Fruit fly (Drosophila melanogaster) whole organism, prepupa: ENCODE results near the gene CG14642.
A peak's percentile ranks its signal among the peaks of the same experiment; 100 is the strongest.

Experiments
- CG10631 ChIP-seq: fragments of 200-800 bp; sonication (Bioruptor generic); optimal IDR thresholded peaks from 2 replicates; lab custom pipeline; 2016; ENCODE audit warnings: missing biosample characterization, missing genetic modification characterization
- CG15336 ChIP-seq: fragments of 200-800 bp; sonication (Bioruptor generic); IDR thresholded peaks from 2 replicates; pipeline ENCODE4 v1.3.6; 2022; ENCODE audit warnings: missing biosample characterization, missing genetic modification characterization
- CG3032 ChIP-seq: fragments of 200-800 bp; optimal IDR thresholded peaks from 2 replicates; lab custom pipeline; 2019; ENCODE audit warnings: missing biosample characterization, mild to moderate bottlenecking, missing genetic modification characterization, moderate library complexity
- CG31627 ChIP-seq: fragments of 200-800 bp; sonication (Bioruptor generic); optimal IDR thresholded peaks from 3 replicates; lab custom pipeline; 2016; ENCODE audit warnings: missing biosample characterization, missing genetic modification characterization
- CG32006 ChIP-seq: fragments of 200-800 bp; sonication (Bioruptor generic); optimal IDR thresholded peaks from 3 replicates; lab custom pipeline; 2017; ENCODE audit warnings: missing biosample characterization, mild to moderate bottlenecking, missing genetic modification characterization
- CG34406 ChIP-seq: fragments of 200-800 bp; sonication (Bioruptor generic); optimal IDR thresholded peaks from 3 replicates; lab custom pipeline; 2016; ENCODE audit warnings: missing biosample characterization, missing genetic modification characterization
- CG3919 ChIP-seq: fragments of 200-800 bp; sonication (Bioruptor generic); optimal IDR thresholded peaks from 3 replicates; lab custom pipeline; 2016; ENCODE audit warnings: missing biosample characterization, missing genetic modification characterization
- CG6163 ChIP-seq: fragments of 200-800 bp; sonication (Bioruptor generic); IDR thresholded peaks from 3 replicates; pipeline ENCODE4 v1.3.6; 2022; ENCODE audit warnings: missing biosample characterization, missing genetic modification characterization
- CG6276 ChIP-seq: fragments of 200-800 bp; sonication (Bioruptor generic); optimal IDR thresholded peaks from 2 replicates; lab custom pipeline; 2017; ENCODE audit warnings: missing biosample characterization, mild to moderate bottlenecking, missing genetic modification characterization
- CG6808 ChIP-seq: fragments of 200-800 bp; sonication (Bioruptor generic); optimal IDR thresholded peaks from 3 replicates; lab custom pipeline; 2017; ENCODE audit warnings: missing biosample characterization, missing genetic modification characterization, mild to moderate bottlenecking, moderate library complexity, missing genetic modification reagents
- CG6854 ChIP-seq: fragments of 200-800 bp; sonication (Bioruptor generic); optimal IDR thresholded peaks from 2 replicates; lab custom pipeline; 2017; ENCODE audit warnings: missing biosample characterization, mild to moderate bottlenecking, missing genetic modification characterization
- CG7368 ChIP-seq: fragments of 200-800 bp; sonication (Bioruptor generic); optimal IDR thresholded peaks from 3 replicates; lab custom pipeline; 2016; ENCODE audit warnings: missing biosample characterization, missing genetic modification characterization
- CG8119 ChIP-seq: fragments of 200-800 bp; sonication (Bioruptor generic); IDR thresholded peaks from 3 replicates; pipeline ENCODE4 v1.3.6; 2022; ENCODE audit warnings: missing biosample characterization, missing genetic modification characterization
- CG8319 ChIP-seq: fragments of 200-800 bp; sonication (Bioruptor generic); optimal IDR thresholded peaks from 3 replicates; lab custom pipeline; 2016; ENCODE audit warnings: missing biosample characterization, missing genetic modification characterization
- CG8632 ChIP-seq: fragments of 200-800 bp; sonication (Bioruptor generic); optimal IDR thresholded peaks from 3 replicates; lab custom pipeline; 2016; ENCODE audit warnings: missing biosample characterization, missing genetic modification characterization
- CG9139 ChIP-seq: fragments of 200-800 bp; sonication (Bioruptor generic); optimal IDR thresholded peaks from 3 replicates; lab custom pipeline; 2017; ENCODE audit warnings: missing biosample characterization, mild to moderate bottlenecking, missing genetic modification characterization
- Ets21C ChIP-seq: fragments of 200-800 bp; sonication (Bioruptor generic); optimal IDR thresholded peaks from 3 replicates; lab custom pipeline; 2016; ENCODE audit warnings: missing biosample characterization, missing genetic modification characterization
- Gug ChIP-seq: fragments of 200-800 bp; sonication (Bioruptor generic); IDR thresholded peaks from 2 replicates; pipeline ENCODE4 v1.3.6; 2022; ENCODE audit warnings: missing biosample characterization, missing genetic modification characterization
- Hr38 ChIP-seq: sonication (Bioruptor generic); optimal IDR thresholded peaks from 2 replicates; lab custom pipeline; 2016; ENCODE audit warnings: missing biosample characterization, missing genetic modification characterization
- Hr39 ChIP-seq: fragments of 200-800 bp; sonication (Bioruptor generic); optimal IDR thresholded peaks from 2 replicates; lab custom pipeline; 2016; ENCODE audit warnings: missing biosample characterization, missing genetic modification characterization
- Hr4 ChIP-seq: fragments of 200-800 bp; sonication (Bioruptor generic); optimal IDR thresholded peaks from 3 replicates; lab custom pipeline; 2016; ENCODE audit warnings: missing biosample characterization, missing genetic modification characterization
- Lpt ChIP-seq: fragments of 200-800 bp; sonication (Bioruptor generic); optimal IDR thresholded peaks from 3 replicates; lab custom pipeline; 2016; ENCODE audit warnings: missing biosample characterization, missing genetic modification characterization
- Met ChIP-seq: fragments of 200-800 bp; sonication (Bioruptor generic); optimal IDR thresholded peaks from 3 replicates; lab custom pipeline; 2016; ENCODE audit warnings: missing biosample characterization, missing genetic modification characterization
- Smox ChIP-seq: fragments of 200-800 bp; sonication (Bioruptor generic); optimal IDR thresholded peaks from 3 replicates; lab custom pipeline; 2016; ENCODE audit warnings: missing biosample characterization, missing genetic modification characterization
- Sox102F ChIP-seq: fragments of 200-800 bp; sonication (Bioruptor generic); optimal IDR thresholded peaks from 2 replicates; lab custom pipeline; 2016; ENCODE audit warnings: missing biosample characterization, mild to moderate bottlenecking, missing genetic modification characterization
- Sox14 ChIP-seq: fragments of 200-800 bp; sonication (Bioruptor generic); optimal IDR thresholded peaks from 3 replicates; lab custom pipeline; 2016; ENCODE audit warnings: missing biosample characterization, missing genetic modification characterization
- achi ChIP-seq: fragments of 200-800 bp; sonication (Bioruptor generic); optimal IDR thresholded peaks from 3 replicates; lab custom pipeline; 2016; ENCODE audit warnings: missing biosample characterization, missing genetic modification characterization
- cyc ChIP-seq: fragments of 200-800 bp; sonication (Bioruptor generic); optimal IDR thresholded peaks from 3 replicates; lab custom pipeline; 2016; ENCODE audit warnings: missing biosample characterization, missing genetic modification characterization
- dac ChIP-seq: fragments of 200-800 bp; sonication (Bioruptor generic); optimal IDR thresholded peaks from 2 replicates; lab custom pipeline; 2017; ENCODE audit warnings: missing biosample characterization, mild to moderate bottlenecking, missing genetic modification characterization
- dsx ChIP-seq: fragments of 200-800 bp; optimal IDR thresholded peaks from 3 replicates; lab custom pipeline; 2019; ENCODE audit warnings: missing biosample characterization, mild to moderate bottlenecking, missing genetic modification characterization, moderate library complexity; ENCODE audit not compliant: poor library complexity, severe bottlenecking
- eg ChIP-seq: fragments of 200-800 bp; sonication (Bioruptor generic); IDR thresholded peaks from 3 replicates; pipeline ENCODE4 v1.3.6; 2022; ENCODE audit warnings: missing biosample characterization, missing genetic modification characterization
- esn ChIP-seq: fragments of 200-800 bp; sonication (Bioruptor generic); optimal IDR thresholded peaks from 2 replicates; lab custom pipeline; 2016; ENCODE audit warnings: missing biosample characterization, mild to moderate bottlenecking, missing genetic modification characterization, moderate library complexity
- fd59A ChIP-seq: fragments of 200-800 bp; sonication (Bioruptor generic); optimal IDR thresholded peaks from 2 replicates; lab custom pipeline; 2017; ENCODE audit warnings: missing biosample characterization, mild to moderate bottlenecking, missing genetic modification characterization, missing genetic modification reagents
- fd85E ChIP-seq: fragments of 200-800 bp; sonication (Bioruptor generic); optimal IDR thresholded peaks from 3 replicates; lab custom pipeline; 2016; ENCODE audit warnings: missing biosample characterization, missing genetic modification characterization
- salr ChIP-seq, 2 experiments: fragments of 200-800 bp; sonication (Bioruptor generic); optimal IDR thresholded peaks; 3 replicates each; lab custom pipeline; 2016 to 2018; ENCODE audit warnings: missing biosample characterization in 2 of 2, missing genetic modification characterization in 2 of 2, mild to moderate bottlenecking in 1 of 2
- ss ChIP-seq, 2 experiments: fragments of 200-800 bp; sonication (Bioruptor generic); optimal IDR thresholded peaks; 2 replicates in 1 of 2; 3 replicates in 1 of 2; lab custom pipeline; 2017 to 2018; ENCODE audit warnings: mild to moderate bottlenecking in 2 of 2, missing biosample characterization in 2 of 2, missing genetic modification characterization in 2 of 2, moderate library complexity in 1 of 2
- svp ChIP-seq: fragments of 200-800 bp; sonication (Bioruptor generic); peaks from one replicate; lab custom pipeline; 2016; ENCODE audit warnings: missing biosample characterization, missing genetic modification characterization
- topi ChIP-seq: fragments of 200-800 bp; sonication (Bioruptor generic); optimal IDR thresholded peaks from 3 replicates; lab custom pipeline; 2016; ENCODE audit warnings: missing biosample characterization, missing genetic modification characterization

CG14642 gene

dm6 chr3R:4229137-4229764 lies 13.3 kb downstream of the CG14642 start, which contains the start of gene DhpD (continued):
- TF ChIP-seq CG15336 (GFP tag; lab: Robert Waterston, UW) (peak; percentile 54), salr (GFP tag; optimal IDR thresholded peaks at IDR 0.05; lab: Kevin White, UChicago) (peak in 1 of 2 experiments; percentile 53), CG10631 (GFP tag; lab: Kevin White, UChicago) (peak; percentile 85), fd85E (GFP tag; lab: Kevin White, UChicago) (peak; percentile 9), Hr39 (GFP tag; lab: Kevin White, UChicago) (peak; percentile 85), dac (GFP tag; lab: Kevin White, UChicago) (peak; percentile 57), esn (GFP tag; lab: Kevin White, UChicago) (peak; percentile 89), CG8632 (GFP tag; lab: Kevin White, UChicago) (peak; percentile 76), CG7368 (GFP tag; lab: Kevin White, UChicago) (peak; percentile 56)

dm6 chr3R:4228426-4228825 lies 14.1 kb downstream of the CG14642 start:
- TF ChIP-seq CG34406 (GFP tag; lab: Kevin White, UChicago) (no peak), svp (GFP tag; lab: Kevin White, UChicago) (peak; percentile 84), CG15336 (GFP tag; lab: Robert Waterston, UW) (no peak)

dm6 chr3R:4220780-4221179 lies 21.7 kb downstream of the CG14642 start:
- peak; percentile 20 for TF ChIP-seq cyc (GFP tag; lab: Kevin White, UChicago)
- no peak for TF ChIP-seq fd59A (GFP tag; lab: Kevin White, UChicago)
- TF ChIP-seq CG6276 (GFP tag; lab: Kevin White, UChicago): no peak
- TF ChIP-seq CG3032 (tag; lab: Kevin White, UChicago): peak; percentile 44
- peak; percentile 27; the same call in 1 of the 3 replicates for TF ChIP-seq CG6163
- TF ChIP-seq esn (GFP tag; lab: Kevin White, UChicago): peak; percentile 32
- TF ChIP-seq Sox14: peak; percentile 48
- peak; percentile 26 for TF ChIP-seq CG31627 (GFP tag; lab: Kevin White, UChicago)

- TF ChIP-seq achi (GFP tag; lab: Kevin White, UChicago): no peak
Observed at dm6 chr3R:4220030-4220429, 22.5 kb downstream of the CG14642 start, which contains the start of gene CG31516. TSS of gene CG31516 (minus strand) at chr3R:4220130.

- peak; percentile 43 for TF ChIP-seq CG6808
- TF ChIP-seq CG9139 (GFP tag; lab: Kevin White, UChicago): no peak
- TF ChIP-seq topi: peak; percentile 68
- peak; percentile 61 for TF ChIP-seq Met (GFP tag; lab: Kevin White, UChicago)
- TF ChIP-seq dac (GFP tag; lab: Kevin White, UChicago): peak; percentile 40
- peak; percentile 78 for TF ChIP-seq Hr4 (GFP tag; lab: Kevin White, UChicago)
- TF ChIP-seq dsx (GFP tag; lab: Kevin White, UChicago): peak; percentile 25
- TF ChIP-seq fd85E (GFP tag; lab: Kevin White, UChicago): peak; percentile 13
- peak; percentile 52 for TF ChIP-seq Lpt
- TF ChIP-seq CG8632 (GFP tag; lab: Kevin White, UChicago): peak; percentile 69
- peak; percentile 62 for TF ChIP-seq Sox14
- TF ChIP-seq Smox (GFP tag; lab: Kevin White, UChicago): no peak
- no peak for TF ChIP-seq CG6854
- peak; percentile 56 for TF ChIP-seq cyc (GFP tag; lab: Kevin White, UChicago)
- TF ChIP-seq ss (GFP tag; optimal IDR thresholded peaks at IDR 0.05; lab: Kevin White, UChicago): peak; percentile 3 to 35
- peak; percentile 69 for TF ChIP-seq eg (GFP tag; lab: Robert Waterston, UW)
- TF ChIP-seq achi (GFP tag; lab: Kevin White, UChicago): peak; percentile 77
- TF ChIP-seq esn (GFP tag; lab: Kevin White, UChicago): peak; percentile 44
- peak; percentile 67 for TF ChIP-seq CG31627 (GFP tag; lab: Kevin White, UChicago)
- TF ChIP-seq CG34406 (GFP tag; lab: Kevin White, UChicago): no peak
- TF ChIP-seq CG7368 (GFP tag; lab: Kevin White, UChicago): peak; percentile 77
- TF ChIP-seq Hr38 (GFP tag; lab: Kevin White, UChicago): peak; percentile 18
- peak in 1 of 2 experiments; percentile 10 for TF ChIP-seq salr (GFP tag; optimal IDR thresholded peaks at IDR 0.05; lab: Kevin White, UChicago)
- peak; percentile 56 for TF ChIP-seq Ets21C
- peak; percentile 47 for TF ChIP-seq CG3032 (tag; lab: Kevin White, UChicago)
- TF ChIP-seq CG32006 (GFP tag; lab: Kevin White, UChicago): peak; percentile 68
- TF ChIP-seq svp (GFP tag; lab: Kevin White, UChicago): peak; percentile 89
- peak; percentile 70 for TF ChIP-seq CG3919 (GFP tag; lab: Kevin White, UChicago)
- peak; percentile 80 for TF ChIP-seq CG8119 (GFP tag; lab: Robert Waterston, UW)
- peak; percentile 63 for TF ChIP-seq Gug
- peak; percentile 66 for TF ChIP-seq CG8319 (GFP tag; lab: Kevin White, UChicago)
- no peak for TF ChIP-seq CG6276 (GFP tag; lab: Kevin White, UChicago)
- no peak for TF ChIP-seq Sox102F
Observed at dm6 chr3R:4215264-4215993, 27.1 kb downstream of the CG14642 start, which contains the start of gene CG14636. TSS of gene CG14636 (minus strand) at chr3R:4215314.
